Worm (Caenorhabditis elegans) whole organism, young adult: ENCODE results near the gene H38K22.6.

ENCODE experiments used
- C06A6.2 ChIP-seq: fragments of 200-800 bp; sonication (Bioruptor generic); conservative IDR thresholded peaks from 2 replicates; pipeline ENCODE4 v1.3.6; 2022; ENCODE audit warnings: missing genetic modification characterization, missing compliant biosample characterization
- D2030.7 ChIP-seq: fragments of 200-800 bp; sonication (Bioruptor generic); IDR thresholded peaks from 2 replicates; pipeline ENCODE4 v1.3.6; 2022; ENCODE audit warnings: missing genetic modification reagents, missing genetic modification characterization, missing compliant biosample characterization
- F33H1.4 ChIP-seq: fragments of 200-800 bp; sonication (Bioruptor generic); IDR thresholded peaks from 2 replicates; pipeline ENCODE4 v1.3.6; 2022; ENCODE audit warnings: missing genetic modification reagents, missing genetic modification characterization, missing compliant biosample characterization
- Y53G8AR.9 ChIP-seq: fragments of 200-800 bp; sonication (Bioruptor generic); conservative IDR thresholded peaks from 2 replicates; pipeline ENCODE4 v1.3.6; 2022; ENCODE audit warnings: missing genetic modification reagents, missing genetic modification characterization, missing compliant biosample characterization
- Y67H2A.10 ChIP-seq: fragments of 200-800 bp; sonication (Bioruptor generic); conservative IDR thresholded peaks from 2 replicates; pipeline ENCODE4 v1.3.6; 2022; ENCODE audit warnings: missing genetic modification reagents, missing genetic modification characterization, missing compliant biosample characterization
- Y95B8A.8 ChIP-seq: fragments of 200-800 bp; sonication (Bioruptor generic); IDR thresholded peaks from 2 replicates; pipeline ENCODE4 v1.3.6; 2022; ENCODE audit warnings: missing genetic modification reagents, missing genetic modification characterization, missing compliant biosample characterization
- dpff-1 ChIP-seq: sonication (generic microtip); optimal IDR thresholded peaks from 2 replicates; lab custom pipeline; 2017; ENCODE audit warnings: mild to moderate bottlenecking, missing genetic modification characterization, missing compliant biosample characterization
- egrh-3 ChIP-seq: fragments of 200-800 bp; sonication (Bioruptor generic); IDR thresholded peaks from 2 replicates; pipeline ENCODE4 v1.3.6; 2022; ENCODE audit warnings: missing genetic modification reagents, missing genetic modification characterization, missing compliant biosample characterization
- gei-17 ChIP-seq: fragments of 200-800 bp; sonication (Bioruptor generic); optimal IDR thresholded peaks from 2 replicates; lab custom pipeline; 2018; ENCODE audit warnings: mild to moderate bottlenecking, missing genetic modification characterization, missing compliant biosample characterization
- lin-26 ChIP-seq: fragments of 200-800 bp; sonication (Bioruptor generic); IDR thresholded peaks from 2 replicates; pipeline ENCODE4 v1.3.6; 2022; ENCODE audit warnings: missing genetic modification reagents, missing genetic modification characterization, missing compliant biosample characterization
- madf-6 ChIP-seq: fragments of 200-800 bp; sonication (Bioruptor generic); IDR thresholded peaks from 2 replicates; pipeline ENCODE4 v1.3.6; 2022; ENCODE audit warnings: missing genetic modification reagents, missing genetic modification characterization, missing compliant biosample characterization
- nfyb-1 ChIP-seq: fragments of 200-800 bp; sonication (Bioruptor generic); IDR thresholded peaks from 2 replicates; pipeline ENCODE4 v1.3.6; 2022; ENCODE audit warnings: missing genetic modification reagents, missing genetic modification characterization, missing compliant biosample characterization
- rpc-1 ChIP-seq, 2 experiments: fragments of 150-350 bp in 1 of 2; sonication (generic microtip) in 1 of 2; optimal IDR thresholded peaks; 2 replicates each; lab custom pipeline; 2014 to 2018; ENCODE audit warnings: missing biosample characterization in 1 of 2, missing genetic modification characterization in 1 of 2, missing genetic modification reagents in 1 of 2, missing genotype in 1 of 2
- ztf-18 ChIP-seq: sonication (generic microtip); optimal IDR thresholded peaks from 2 replicates; lab custom pipeline; 2016; ENCODE audit warnings: missing genotype, mild to moderate bottlenecking, missing genetic modification characterization, missing compliant biosample characterization

H38K22.6 gene

ce11 chrIII:4369381-4369809, 49.2 kb downstream of the H38K22.6 start (continued):
- TF ChIP-seq nfyb-1 (GFP tag; lab: Robert Waterston, UW), result peak; percentile 84
- TF ChIP-seq egrh-3, result peak; percentile 78
- TF ChIP-seq madf-6 (GFP tag; lab: Robert Waterston, UW), result peak; percentile 72; the same call in 1 of the 2 replicates
- 0 out of 2 replicates have a peak, but pooled peaks have one; percentile 53 for TF ChIP-seq Y95B8A.8 (GFP tag; lab: Robert Waterston, UW)
- TF ChIP-seq F33H1.4 (GFP tag; lab: Robert Waterston, UW), result peak; percentile 45; the same call in 1 of the 2 replicates
- TF ChIP-seq rpc-1 (optimal IDR thresholded peaks at IDR 0.05; lab: Kevin White, UChicago), result peak; percentile 69
- TF ChIP-seq rpc-1 (tag; optimal IDR thresholded peaks at IDR 0.05; lab: Kevin White, UChicago), result peak; percentile 66
- TF ChIP-seq ztf-18, result peak; percentile 65
- peak; percentile 86 for TF ChIP-seq lin-26

- TF ChIP-seq Y53G8AR.9, result no peak
- no peak for TF ChIP-seq Y67H2A.10 (GFP tag; lab: Robert Waterston, UW)
- no peak for TF ChIP-seq dpff-1 (tag; lab: Kevin White, UChicago)
- no peak for TF ChIP-seq C06A6.2 (GFP tag; lab: Robert Waterston, UW)
- TF ChIP-seq D2030.7 (GFP tag; lab: Robert Waterston, UW), result no peak
- no peak for TF ChIP-seq gei-17
These were observed 50.4 kb downstream of the H38K22.6 start, which contains the start of gene ckb-3 for ce11 chrIII:4370585-4370984. Gene ckb-3, plus strand, starts transcription at chrIII:4370885.
